Worm (Caenorhabditis elegans) whole organism, L3 larva: ENCODE measurements around the gene Y60C6A.1.
A peak's percentile ranks its signal among the peaks of the same experiment; 100 is the strongest.

ENCODE experiments used
- R02D3.7 ChIP-seq: fragments of 150-350 bp; optimal IDR thresholded peaks from 2 replicates; lab custom pipeline; 2014; ENCODE audit warnings: missing biosample characterization, missing genetic modification characterization
- ZK546.5 ChIP-seq: sonication (generic microtip); optimal IDR thresholded peaks from 2 replicates; lab custom pipeline; 2017; ENCODE audit warnings: missing biosample characterization, missing genetic modification characterization
- ceh-16 ChIP-seq: sonication (generic microtip); optimal IDR thresholded peaks from 2 replicates; lab custom pipeline; 2017; ENCODE audit warnings: missing biosample characterization, missing genetic modification characterization
- ceh-28 ChIP-seq: fragments of 150-350 bp; optimal IDR thresholded peaks from 2 replicates; lab custom pipeline; 2014; ENCODE audit warnings: missing biosample characterization, missing genetic modification reagents, missing genetic modification characterization
- ceh-82 ChIP-seq: fragments of 150-350 bp; optimal IDR thresholded peaks from 2 replicates; lab custom pipeline; 2014; ENCODE audit warnings: missing biosample characterization, missing genetic modification characterization
- daf-12 ChIP-seq: fragments of 150-350 bp; optimal IDR thresholded peaks from 2 replicates; lab custom pipeline; 2014; ENCODE audit warnings: missing biosample characterization, missing genetic modification reagents, missing genetic modification characterization
- egl-27 ChIP-seq: sonication (generic microtip); optimal IDR thresholded peaks from 4 replicates; lab custom pipeline; 2017; ENCODE audit warnings: missing biosample characterization, missing genetic modification reagents, missing genetic modification characterization
- elt-2 ChIP-seq: sonication (generic microtip); optimal IDR thresholded peaks from 2 replicates; lab custom pipeline; 2016; ENCODE audit warnings: missing genetic modification reagents, mild to moderate bottlenecking, missing genetic modification characterization, missing compliant biosample characterization
- elt-3 ChIP-seq, 3 experiments: fragments of 150-350 bp in 1 of 3; sonication (generic microtip) in 2 of 3; optimal IDR thresholded peaks; 2 replicates in 2 of 3; 4 replicates in 1 of 3; lab custom pipeline; 2014 to 2017; ENCODE audit warnings: missing biosample characterization in 3 of 3, missing genetic modification characterization in 3 of 3
- eor-1 ChIP-seq, 2 experiments: fragments of 150-350 bp; optimal IDR thresholded peaks; 2 replicates each; lab custom pipeline; 2014 to 2018; ENCODE audit warnings: missing biosample characterization in 2 of 2, missing genetic modification characterization in 2 of 2
- fkh-2 ChIP-seq: fragments of 150-350 bp; optimal IDR thresholded peaks from 2 replicates; lab custom pipeline; 2014; ENCODE audit warnings: missing biosample characterization, missing genetic modification reagents, missing genetic modification characterization
- fos-1 ChIP-seq: fragments of 150-350 bp; optimal IDR thresholded peaks from 2 replicates; lab custom pipeline; 2014; ENCODE audit warnings: missing biosample characterization, missing genetic modification characterization
- hmg-11 ChIP-seq: sonication (generic microtip); optimal IDR thresholded peaks from 2 replicates; lab custom pipeline; 2016; ENCODE audit warnings: missing genetic modification characterization, missing compliant biosample characterization
- jun-1 ChIP-seq: fragments of 150-350 bp; optimal IDR thresholded peaks from 2 replicates; lab custom pipeline; 2014; ENCODE audit warnings: missing biosample characterization, missing genetic modification reagents, missing genetic modification characterization
- lin-39 ChIP-seq: fragments of 150-350 bp; optimal IDR thresholded peaks from 2 replicates; lab custom pipeline; 2018; ENCODE audit warnings: missing biosample characterization, missing genetic modification reagents, missing genetic modification characterization
- lsy-12 ChIP-seq: sonication (generic microtip); optimal IDR thresholded peaks from 2 replicates; lab custom pipeline; 2016; ENCODE audit warnings: mild to moderate bottlenecking, missing genetic modification characterization, missing compliant biosample characterization
- nfya-1 ChIP-seq: sonication (generic microtip); optimal IDR thresholded peaks from 2 replicates; lab custom pipeline; 2017; ENCODE audit warnings: missing genetic modification characterization, mild to moderate bottlenecking, missing compliant biosample characterization, antibody characterized with exemption, moderate library complexity; ENCODE audit not compliant: insufficient read depth
- nhr-12 ChIP-seq: fragments of 150-350 bp; optimal IDR thresholded peaks from 2 replicates; lab custom pipeline; 2014; ENCODE audit warnings: missing biosample characterization, missing genetic modification characterization
- nhr-23 ChIP-seq: fragments of 150-350 bp; optimal IDR thresholded peaks from 2 replicates; lab custom pipeline; 2014; ENCODE audit warnings: missing biosample characterization, missing genetic modification reagents, missing genetic modification characterization
- nhr-237 ChIP-seq: fragments of 150-350 bp; optimal IDR thresholded peaks from 2 replicates; lab custom pipeline; 2014; ENCODE audit warnings: missing biosample characterization, missing genetic modification characterization
- nhr-25 ChIP-seq: sonication (generic microtip); optimal IDR thresholded peaks from 2 replicates; lab custom pipeline; 2017; ENCODE audit warnings: missing biosample characterization, missing genetic modification characterization
- nhr-28 ChIP-seq: fragments of 150-350 bp; optimal IDR thresholded peaks from 2 replicates; lab custom pipeline; 2014; ENCODE audit warnings: missing biosample characterization, missing genetic modification characterization
- nhr-43 ChIP-seq: sonication (generic microtip); optimal IDR thresholded peaks from 2 replicates; lab custom pipeline; 2016; ENCODE audit warnings: mild to moderate bottlenecking, missing genetic modification characterization, missing compliant biosample characterization; ENCODE audit not compliant: poor library complexity, severe bottlenecking
- nhr-67 ChIP-seq: fragments of 150-350 bp; optimal IDR thresholded peaks from 2 replicates; lab custom pipeline; 2014; ENCODE audit warnings: missing biosample characterization, missing genetic modification characterization
- nhr-76 ChIP-seq: fragments of 150-350 bp; sonication (generic microtip); optimal IDR thresholded peaks from 5 replicates; lab custom pipeline; 2014; ENCODE audit warnings: missing biosample characterization, missing genetic modification characterization
- nhr-77 ChIP-seq: fragments of 150-350 bp; optimal IDR thresholded peaks from 2 replicates; lab custom pipeline; 2014; ENCODE audit warnings: missing biosample characterization, missing genetic modification characterization
- pha-4 ChIP-seq: fragments of 150-350 bp; optimal IDR thresholded peaks from 2 replicates; lab custom pipeline; 2014; ENCODE audit warnings: missing biosample characterization, missing genetic modification reagents, missing genetic modification characterization
- pqm-1 ChIP-seq: fragments of 150-350 bp; optimal IDR thresholded peaks from 2 replicates; lab custom pipeline; 2017; ENCODE audit warnings: missing biosample characterization, missing genetic modification characterization, inconsistent platforms
- sea-2 ChIP-seq: fragments of 150-350 bp; sonication (generic microtip); optimal IDR thresholded peaks from 4 replicates; lab custom pipeline; 2014; ENCODE audit warnings: missing biosample characterization, missing genetic modification reagents, missing genetic modification characterization
- skn-1 ChIP-seq: fragments of 150-350 bp; optimal IDR thresholded peaks from 2 replicates; lab custom pipeline; 2014; ENCODE audit warnings: missing biosample characterization, missing genetic modification characterization
- tbx-2 ChIP-seq: sonication (generic microtip); optimal IDR thresholded peaks from 2 replicates; lab custom pipeline; 2016; ENCODE audit warnings: mild to moderate bottlenecking, missing genetic modification characterization, missing compliant biosample characterization
- unc-39 ChIP-seq: sonication (generic microtip); optimal IDR thresholded peaks from 4 replicates; lab custom pipeline; 2017; ENCODE audit warnings: missing biosample characterization, missing genetic modification characterization
- unc-62 ChIP-seq: fragments of 150-350 bp; sonication (generic microtip); optimal IDR thresholded peaks from 4 replicates; lab custom pipeline; 2014; ENCODE audit warnings: missing biosample characterization, missing genetic modification reagents, missing genetic modification characterization
- ztf-11 ChIP-seq: fragments of 150-350 bp; optimal IDR thresholded peaks from 2 replicates; lab custom pipeline; 2014; ENCODE audit warnings: missing biosample characterization, missing genetic modification characterization
- ztf-4 ChIP-seq: fragments of 150-350 bp; optimal IDR thresholded peaks from 2 replicates; lab custom pipeline; 2014; ENCODE audit warnings: missing biosample characterization, missing genetic modification characterization

The Y60C6A.1 gene

ce11 chrV:4783313-4783712, at the start of gene Y60C6A.1:
Gene Y60C6A.1 (plus strand): TSS chrV:4783613.
- TF ChIP-seq ceh-28: no peak
- TF ChIP-seq skn-1 (tag; lab: Kevin White, UChicago): no peak
- no peak for TF ChIP-seq nfya-1 (tag; lab: Kevin White, UChicago)
- no peak for TF ChIP-seq nhr-23
- TF ChIP-seq ZK546.5 (tag; lab: Kevin White, UChicago): no peak
- no peak for TF ChIP-seq ceh-82 (tag; lab: Kevin White, UChicago)
- TF ChIP-seq tbx-2 (tag; lab: Kevin White, UChicago): no peak
- no peak for TF ChIP-seq nhr-67
- TF ChIP-seq R02D3.7 (tag; lab: Kevin White, UChicago): no peak
- TF ChIP-seq elt-3 (tag; optimal IDR thresholded peaks at IDR 0.05; lab: Kevin White, UChicago): no peak

DNA sequence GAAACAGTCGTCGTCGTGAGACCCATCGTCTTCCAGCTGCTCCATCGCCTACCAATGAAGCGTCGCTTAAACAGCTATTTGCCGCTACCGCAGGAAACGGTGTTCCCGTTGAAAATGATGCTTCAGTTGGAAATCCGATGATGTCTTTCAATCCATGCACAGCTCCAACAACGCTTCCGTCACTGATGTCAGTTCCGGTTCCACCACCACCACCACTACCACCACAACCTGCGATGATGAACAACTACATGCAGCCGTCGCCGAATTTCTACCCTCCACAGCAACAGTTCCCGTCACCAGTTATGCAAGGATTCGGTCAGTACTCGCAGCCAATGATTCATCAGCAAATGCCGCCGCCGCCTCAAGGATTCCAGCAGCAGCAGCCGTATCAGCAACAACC, 49.5 kb upstream of the Y60C6A.1 start:
- TF ChIP-seq unc-62 (GFP tag; lab: Kevin White, UChicago) (no peak), nhr-12 (tag; lab: Kevin White, UChicago) (no peak), fos-1 (tag; lab: Kevin White, UChicago) (no peak), nhr-76 (tag; lab: Kevin White, UChicago) (no peak), ztf-4 (tag; lab: Kevin White, UChicago) (no peak), ceh-16 (tag; lab: Kevin White, UChicago) (no peak), lin-39 (tag; lab: Kevin White, UChicago) (no peak), sea-2 (GFP tag; lab: Kevin White, UChicago) (no peak), ztf-11 (tag; lab: Kevin White, UChicago) (no peak), tbx-2 (tag; lab: Kevin White, UChicago) (no peak), ZK546.5 (tag; lab: Kevin White, UChicago) (no peak), egl-27 (no peak), nhr-43 (tag; lab: Kevin White, UChicago) (no peak), lsy-12 (tag; lab: Kevin White, UChicago) (no peak), unc-39 (tag; lab: Kevin White, UChicago) (no peak), fkh-2 (tag; lab: Kevin White, UChicago) (no peak), nhr-28 (tag; lab: Kevin White, UChicago) (no peak)
- TF ChIP-seq, all 47 proteins: peak for 0

- no peak for TF ChIP-seq nhr-25
- TF ChIP-seq elt-2 (tag; lab: Kevin White, UChicago): no peak
Measured at ce11 chrV:4734608-4735007, 48.8 kb upstream of the Y60C6A.1 start.

ce11 chrV:4737727-4738126, 45.7 kb upstream of the Y60C6A.1 start, which contains the start of gene F39G3.2:
Gene F39G3.2 (plus strand): TSS chrV:4737831.
- TF ChIP-seq jun-1 (peak; percentile 4), nhr-77 (no peak), elt-2 (tag; lab: Kevin White, UChicago) (peak; percentile 90), daf-12 (tag; lab: Kevin White, UChicago) (no peak), pqm-1 (tag; lab: Kevin White, UChicago) (peak; percentile 50), nhr-237 (no peak)
- TF ChIP-seq, all 47 proteins: peak for 3

- TF ChIP-seq pha-4 (peak; percentile 76), eor-1 (tag; optimal IDR thresholded peaks at IDR 0.05; lab: Kevin White, UChicago) (no peak), hmg-11 (tag; lab: Kevin White, UChicago) (no peak), pqm-1 (tag; lab: Kevin White, UChicago) (peak; percentile 15), sea-2 (GFP tag; lab: Kevin White, UChicago) (no peak)
Measured at ce11 chrV:4742190-4742589, 41.2 kb upstream of the Y60C6A.1 start, which contains the start of gene ugt-61. Gene ugt-61 (plus strand): TSS chrV:4742422.
